Worm (Caenorhabditis elegans) whole organism, L1 larva: Measurements from ENCODE around the gene fars-3.

Source experiments
- C04F5.9 ChIP-seq: sonication (generic microtip); optimal IDR thresholded peaks from 2 replicates; lab custom pipeline; 2016; ENCODE audit warnings: missing genetic modification characterization, missing compliant biosample characterization
- isw-1 ChIP-seq: fragments of 200-800 bp; sonication (Bioruptor generic); IDR thresholded peaks from 2 replicates; pipeline ENCODE4 v1.3.6; 2022; ENCODE audit warnings: missing genetic modification characterization, missing compliant biosample characterization
- nhr-12 ChIP-seq: sonication (generic microtip); optimal IDR thresholded peaks from 2 replicates; lab custom pipeline; 2017; ENCODE audit warnings: missing biosample characterization, missing genetic modification characterization
- nhr-76 ChIP-seq: sonication (generic microtip); optimal IDR thresholded peaks from 2 replicates; lab custom pipeline; 2017; ENCODE audit warnings: missing biosample characterization, missing genetic modification characterization
- rnt-1 ChIP-seq: sonication (generic microtip); optimal IDR thresholded peaks from 2 replicates; lab custom pipeline; 2016; ENCODE audit warnings: mild to moderate bottlenecking, missing genetic modification characterization, moderate library complexity, missing compliant biosample characterization

DNA sequence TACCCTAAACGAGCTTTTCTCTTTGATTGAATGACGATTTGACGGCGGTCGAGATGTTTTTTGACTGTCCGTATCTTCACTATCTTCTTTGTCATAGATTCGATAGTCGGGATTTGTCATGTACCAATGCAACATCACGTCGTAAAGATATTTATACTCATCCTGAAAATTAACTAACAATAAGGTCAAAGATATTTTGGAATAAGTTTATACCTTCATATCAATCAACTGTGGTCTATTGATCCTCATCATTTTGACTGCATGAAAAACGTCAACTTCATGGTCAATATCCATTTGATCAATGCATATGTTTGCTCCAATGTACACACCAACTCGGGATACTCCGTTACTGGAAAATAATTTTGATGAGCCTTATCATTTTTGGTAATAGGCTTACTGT lies 23.5 kb downstream of the fars-3 start:
- TF ChIP-seq rnt-1 (tag; lab: Kevin White, UChicago) (no peak), nhr-12 (tag; lab: Kevin White, UChicago) (no peak), nhr-76 (tag; lab: Kevin White, UChicago) (no peak), C04F5.9 (no peak), isw-1 (no peak)
